Fruit fly (Drosophila melanogaster): ENCODE results near the gene Cph.
A peak's percentile ranks its signal among the peaks of the same experiment; 100 is the strongest.

Cph gene

dm6 chrX:7104400-7105068, 33.0 kb upstream of the Cph start, which contains the start of the genes CG4617 and CG8300 (continued):
- TF ChIP-seq CG31388 (GFP tag; optimal IDR thresholded peaks at IDR 0.05) (no peak), CG10462 (GFP tag; optimal IDR thresholded peaks at IDR 0.05) (no peak), CG2129 (GFP tag; IDR thresholded peaks at IDR 0.05; ENCODE audit: partially characterized antibody) (no peak), CG5180 (GFP tag; optimal IDR thresholded peaks at IDR 0.05) (no peak), Neu2 (GFP tag; optimal IDR thresholded peaks at IDR 0.05; ENCODE audit: borderline replicate concordance) (no peak), ems (GFP tag; optimal IDR thresholded peaks at IDR 0.05) (no peak), CG11085 (GFP tag; IDR thresholded peaks at IDR 0.05) (no peak), Hmr (GFP tag; optimal IDR thresholded peaks at IDR 0.05) (peak; percentile 15), CG14860 (GFP tag; IDR thresholded peaks at IDR 0.05; ENCODE audit: partially characterized antibody) (no peak), CG7372 (GFP tag; IDR thresholded peaks at IDR 0.05) (no peak), ind (GFP tag; optimal IDR thresholded peaks at IDR 0.05) (peak; percentile 18), CG32767 (GFP tag; IDR thresholded peaks at IDR 0.05) (no peak), h (optimal IDR thresholded peaks at IDR 0.05) (no peak), Sox102F (GFP tag; optimal IDR thresholded peaks at IDR 0.05) (no peak), CG31441 (GFP tag; IDR thresholded peaks at IDR 0.05) (peak; percentile 41), fd3F (GFP tag; optimal IDR thresholded peaks at IDR 0.05) (no peak), CG33213 (GFP tag; optimal IDR thresholded peaks at IDR 0.05) (no peak), salm (tag; optimal IDR thresholded peaks at IDR 0.05) (no peak), CG12299 (tag; optimal IDR thresholded peaks at IDR 0.05) (no peak), CG4617 (GFP tag; optimal IDR thresholded peaks at IDR 0.05; ENCODE audit: borderline replicate concordance) (peak; percentile 72), NC2β (GFP tag; optimal IDR thresholded peaks at IDR 0.05) (no peak), hth (optimal IDR thresholded peaks at IDR 0.05) (no peak), Oaz (GFP tag; IDR thresholded peaks at IDR 0.05) (no peak), Poxn (GFP tag; IDR thresholded peaks at IDR 0.05) (no peak), CG6765 (GFP tag; optimal IDR thresholded peaks at IDR 0.05) (no peak), usp (GFP tag; optimal IDR thresholded peaks at IDR 0.05) (no peak), fd102C (GFP tag; optimal IDR thresholded peaks at IDR 0.05) (no peak), CG3163 (GFP tag; optimal IDR thresholded peaks at IDR 0.05) (no peak), Elba2 (GFP tag; optimal IDR thresholded peaks at IDR 0.05) (peak; percentile 25), dmrt11E (tag; optimal IDR thresholded peaks at IDR 0.05) (peak; percentile 34), CG13894 (tag; optimal IDR thresholded peaks at IDR 0.05) (no peak), CG16779 (GFP tag; IDR thresholded peaks at IDR 0.05) (no peak), twi (tag; optimal IDR thresholded peaks at IDR 0.05) (no peak), sim (GFP tag; IDR thresholded peaks at IDR 0.05) (no peak), NFAT (GFP tag; IDR thresholded peaks at IDR 0.05) (no peak), CTCF (GFP tag; optimal IDR thresholded peaks at IDR 0.05) (no peak), CG11504 (tag; optimal IDR thresholded peaks at IDR 0.05) (peak; percentile 56), H15 (GFP tag; IDR thresholded peaks at IDR 0.05) (no peak), danr (GFP tag; IDR thresholded peaks at IDR 0.05) (no peak), CG7786 (GFP tag; optimal IDR thresholded peaks at IDR 0.05) (no peak), CG2889 (GFP tag; IDR thresholded peaks at IDR 0.05) (no peak), aop (GFP tag; IDR thresholded peaks at IDR 0.05) (no peak), Dip3 (GFP tag; optimal IDR thresholded peaks at IDR 0.05) (no peak), C15 (GFP tag; IDR thresholded peaks at IDR 0.05) (no peak), CG10267 (tag; optimal IDR thresholded peaks at IDR 0.05) (peak; percentile 43), wek (GFP tag; optimal IDR thresholded peaks at IDR 0.05) (no peak), CG12236 (GFP tag; optimal IDR thresholded peaks at IDR 0.05) (no peak), trh (GFP tag; optimal IDR thresholded peaks at IDR 0.05) (no peak), Vsx1 (GFP tag; optimal IDR thresholded peaks at IDR 0.05) (no peak), CG12744 (GFP tag; optimal IDR thresholded peaks at IDR 0.05) (no peak), Myb (GFP tag; optimal IDR thresholded peaks at IDR 0.05) (peak; percentile 37), GATAe (GFP tag; conservative IDR thresholded peaks at IDR 0.05) (no peak), mirr (GFP tag; optimal IDR thresholded peaks at IDR 0.05) (no peak)
